Worm (Caenorhabditis elegans): ENCODE data around the gene Y57G11B.8.

DNA sequence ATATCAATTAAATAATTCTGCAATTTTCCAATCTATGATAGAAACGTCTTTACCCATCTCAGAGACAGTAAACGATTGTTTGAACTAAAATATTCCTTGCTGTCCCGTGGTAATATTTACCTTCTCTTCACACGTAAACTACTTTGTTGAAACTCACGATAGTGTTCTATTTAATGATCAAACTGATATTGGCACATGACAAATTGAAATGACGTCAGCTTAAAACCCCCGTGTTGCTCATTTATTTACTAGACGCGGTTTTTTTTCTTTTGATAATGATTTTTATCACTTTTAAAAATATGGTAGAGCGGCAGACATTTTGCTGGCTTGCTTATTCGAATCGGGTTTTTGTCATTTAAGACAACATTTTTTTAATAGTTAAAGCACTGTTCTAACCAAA lies 16.8 kb downstream of the Y57G11B.8 start:
- TF ChIP-seq him-1 (tag; optimal IDR thresholded peaks at IDR 0.05) (no peak), dao-5 (tag; optimal IDR thresholded peaks at IDR 0.05) (no peak)

All from whole organism, L4/young adult.